Worm (Caenorhabditis elegans) whole organism, L2 larva: ENCODE measurements around the gene mtp-18.

Experiments used
- egl-27 ChIP-seq: sonication (generic microtip); optimal IDR thresholded peaks from 3 replicates; lab custom pipeline; 2017; ENCODE audit warnings: missing biosample characterization, missing genetic modification reagents, missing genetic modification characterization
- elt-3 ChIP-seq: sonication (generic microtip); optimal IDR thresholded peaks from 2 replicates; lab custom pipeline; 2017; ENCODE audit warnings: missing biosample characterization, missing genetic modification characterization
- fos-1 ChIP-seq: fragments of 150-350 bp; optimal IDR thresholded peaks from 2 replicates; lab custom pipeline; 2014; ENCODE audit warnings: missing biosample characterization, missing genetic modification characterization
- lin-39 ChIP-seq: fragments of 150-350 bp; optimal IDR thresholded peaks from 2 replicates; lab custom pipeline; 2014; ENCODE audit warnings: missing biosample characterization, missing genetic modification reagents, missing genetic modification characterization
- mbf-1 ChIP-seq: sonication (generic microtip); optimal IDR thresholded peaks from 2 replicates; lab custom pipeline; 2017; ENCODE audit warnings: missing biosample characterization, missing genetic modification characterization
- nhr-23 ChIP-seq: fragments of 150-350 bp; optimal IDR thresholded peaks from 2 replicates; lab custom pipeline; 2014; ENCODE audit warnings: missing biosample characterization, missing genetic modification reagents, missing genetic modification characterization
- nhr-237 ChIP-seq: fragments of 150-350 bp; optimal IDR thresholded peaks from 2 replicates; lab custom pipeline; 2014; ENCODE audit warnings: missing biosample characterization, missing genetic modification characterization
- nhr-6 ChIP-seq: fragments of 150-350 bp; optimal IDR thresholded peaks from 2 replicates; lab custom pipeline; 2014; ENCODE audit warnings: missing biosample characterization, missing genetic modification characterization
- snpc-4 ChIP-seq: fragments of 150-350 bp; optimal IDR thresholded peaks from 2 replicates; lab custom pipeline; 2014; ENCODE audit warnings: missing biosample characterization, missing genetic modification characterization
- unc-39 ChIP-seq: fragments of 150-350 bp; optimal IDR thresholded peaks from 2 replicates; lab custom pipeline; 2014; ENCODE audit warnings: missing biosample characterization, missing genetic modification characterization
- unc-62 ChIP-seq: fragments of 150-350 bp; optimal IDR thresholded peaks from 2 replicates; lab custom pipeline; 2014; ENCODE audit warnings: missing biosample characterization, missing genetic modification reagents, missing genetic modification characterization
- ztf-4 ChIP-seq: fragments of 150-350 bp; optimal IDR thresholded peaks from 2 replicates; lab custom pipeline; 2014; ENCODE audit warnings: missing biosample characterization, missing genetic modification characterization

- TF ChIP-seq snpc-4 (tag; lab: Kevin White, UChicago) (no peak), nhr-6 (tag; lab: Kevin White, UChicago) (no peak), fos-1 (tag; lab: Kevin White, UChicago) (no peak), unc-39 (tag; lab: Kevin White, UChicago) (no peak), mbf-1 (no peak), elt-3 (tag; lab: Kevin White, UChicago) (no peak), lin-39 (no peak), nhr-23 (no peak), nhr-237 (tag; lab: Kevin White, UChicago) (no peak), egl-27 (no peak), ztf-4 (no peak), unc-62 (GFP tag; lab: Kevin White, UChicago) (no peak)
Measured at ce11 chrX:6235443-6235842, 29.2 kb upstream of the mtp-18 start, which contains the start of gene hsp-43.
